Worm (Caenorhabditis elegans) whole organism, L3 larva: ENCODE measurements around the gene T01G6.1.

ENCODE experiments used
- R02D3.7 ChIP-seq: fragments of 150-350 bp; optimal IDR thresholded peaks from 2 replicates; lab custom pipeline; 2014; ENCODE audit warnings: missing biosample characterization, missing genetic modification characterization
- ZK546.5 ChIP-seq: sonication (generic microtip); optimal IDR thresholded peaks from 2 replicates; lab custom pipeline; 2017; ENCODE audit warnings: missing biosample characterization, missing genetic modification characterization
- aly-2 ChIP-seq: fragments of 150-350 bp; optimal IDR thresholded peaks from 2 replicates; lab custom pipeline; 2014; ENCODE audit warnings: missing biosample characterization, missing genetic modification characterization
- ama-1 ChIP-seq: fragments of 150-350 bp; optimal IDR thresholded peaks from 2 replicates; lab custom pipeline; 2018
- ceh-16 ChIP-seq: sonication (generic microtip); optimal IDR thresholded peaks from 2 replicates; lab custom pipeline; 2017; ENCODE audit warnings: missing biosample characterization, missing genetic modification characterization
- ceh-28 ChIP-seq: fragments of 150-350 bp; optimal IDR thresholded peaks from 2 replicates; lab custom pipeline; 2014; ENCODE audit warnings: missing biosample characterization, missing genetic modification reagents, missing genetic modification characterization
- ceh-82 ChIP-seq: fragments of 150-350 bp; optimal IDR thresholded peaks from 2 replicates; lab custom pipeline; 2014; ENCODE audit warnings: missing biosample characterization, missing genetic modification characterization
- ceh-9 ChIP-seq: sonication (generic microtip); optimal IDR thresholded peaks from 2 replicates; lab custom pipeline; 2018; ENCODE audit warnings: missing biosample characterization, missing genetic modification characterization
- daf-12 ChIP-seq: fragments of 150-350 bp; optimal IDR thresholded peaks from 2 replicates; lab custom pipeline; 2014; ENCODE audit warnings: missing biosample characterization, missing genetic modification reagents, missing genetic modification characterization
- egl-27 ChIP-seq: sonication (generic microtip); optimal IDR thresholded peaks from 4 replicates; lab custom pipeline; 2017; ENCODE audit warnings: missing biosample characterization, missing genetic modification reagents, missing genetic modification characterization
- egl-5 ChIP-seq: fragments of 150-350 bp; optimal IDR thresholded peaks from 2 replicates; lab custom pipeline; 2017; ENCODE audit warnings: missing biosample characterization, missing genetic modification reagents, missing genetic modification characterization, inconsistent platforms
- elt-1 ChIP-seq: fragments of 150-350 bp; optimal IDR thresholded peaks from 2 replicates; lab custom pipeline; 2014; ENCODE audit warnings: missing biosample characterization, missing genetic modification characterization
- elt-2 ChIP-seq: sonication (generic microtip); optimal IDR thresholded peaks from 2 replicates; lab custom pipeline; 2016; ENCODE audit warnings: missing genetic modification reagents, mild to moderate bottlenecking, missing genetic modification characterization, missing compliant biosample characterization
- elt-3 ChIP-seq, 3 experiments: fragments of 150-350 bp in 1 of 3; sonication (generic microtip) in 2 of 3; optimal IDR thresholded peaks; 2 replicates in 2 of 3; 4 replicates in 1 of 3; lab custom pipeline; 2014 to 2017; ENCODE audit warnings: missing biosample characterization in 3 of 3, missing genetic modification characterization in 3 of 3
- eor-1 ChIP-seq, 2 experiments: fragments of 150-350 bp; optimal IDR thresholded peaks; 2 replicates each; lab custom pipeline; 2014 to 2018; ENCODE audit warnings: missing biosample characterization in 2 of 2, missing genetic modification characterization in 2 of 2
- fkh-10 ChIP-seq: sonication (generic microtip); optimal IDR thresholded peaks from 2 replicates; lab custom pipeline; 2017; ENCODE audit warnings: missing biosample characterization, missing genetic modification reagents, missing genetic modification characterization
- fkh-2 ChIP-seq: fragments of 150-350 bp; optimal IDR thresholded peaks from 2 replicates; lab custom pipeline; 2014; ENCODE audit warnings: missing biosample characterization, missing genetic modification reagents, missing genetic modification characterization
- fos-1 ChIP-seq: fragments of 150-350 bp; optimal IDR thresholded peaks from 2 replicates; lab custom pipeline; 2014; ENCODE audit warnings: missing biosample characterization, missing genetic modification characterization
- hmg-11 ChIP-seq: sonication (generic microtip); optimal IDR thresholded peaks from 2 replicates; lab custom pipeline; 2016; ENCODE audit warnings: missing genetic modification characterization, missing compliant biosample characterization
- jun-1 ChIP-seq: fragments of 150-350 bp; optimal IDR thresholded peaks from 2 replicates; lab custom pipeline; 2014; ENCODE audit warnings: missing biosample characterization, missing genetic modification reagents, missing genetic modification characterization
- lin-15B ChIP-seq: fragments of 150-350 bp; optimal IDR thresholded peaks from 2 replicates; lab custom pipeline; 2014; ENCODE audit warnings: missing biosample characterization, missing genetic modification characterization
- lin-39 ChIP-seq: fragments of 150-350 bp; optimal IDR thresholded peaks from 2 replicates; lab custom pipeline; 2018; ENCODE audit warnings: missing biosample characterization, missing genetic modification reagents, missing genetic modification characterization
- lsy-12 ChIP-seq: sonication (generic microtip); optimal IDR thresholded peaks from 2 replicates; lab custom pipeline; 2016; ENCODE audit warnings: mild to moderate bottlenecking, missing genetic modification characterization, missing compliant biosample characterization
- mdl-1 ChIP-seq: fragments of 150-350 bp; optimal IDR thresholded peaks from 2 replicates; lab custom pipeline; 2014; ENCODE audit warnings: missing biosample characterization, missing genetic modification characterization
- mml-1 ChIP-seq: fragments of 150-350 bp; sonication (generic microtip); optimal IDR thresholded peaks from 3 replicates; lab custom pipeline; 2014; ENCODE audit warnings: missing biosample characterization, missing genetic modification characterization
- nfya-1 ChIP-seq: sonication (generic microtip); optimal IDR thresholded peaks from 2 replicates; lab custom pipeline; 2017; ENCODE audit warnings: missing genetic modification characterization, mild to moderate bottlenecking, missing compliant biosample characterization, antibody characterized with exemption, moderate library complexity; ENCODE audit not compliant: insufficient read depth
- nhr-11 ChIP-seq: fragments of 150-350 bp; optimal IDR thresholded peaks from 2 replicates; lab custom pipeline; 2014; ENCODE audit warnings: missing biosample characterization, missing genetic modification characterization
- nhr-12 ChIP-seq: fragments of 150-350 bp; optimal IDR thresholded peaks from 2 replicates; lab custom pipeline; 2014; ENCODE audit warnings: missing biosample characterization, missing genetic modification characterization
- nhr-23 ChIP-seq: fragments of 150-350 bp; optimal IDR thresholded peaks from 2 replicates; lab custom pipeline; 2014; ENCODE audit warnings: missing biosample characterization, missing genetic modification reagents, missing genetic modification characterization
- nhr-237 ChIP-seq: fragments of 150-350 bp; optimal IDR thresholded peaks from 2 replicates; lab custom pipeline; 2014; ENCODE audit warnings: missing biosample characterization, missing genetic modification characterization
- nhr-25 ChIP-seq: sonication (generic microtip); optimal IDR thresholded peaks from 2 replicates; lab custom pipeline; 2017; ENCODE audit warnings: missing biosample characterization, missing genetic modification characterization
- nhr-28 ChIP-seq: fragments of 150-350 bp; optimal IDR thresholded peaks from 2 replicates; lab custom pipeline; 2014; ENCODE audit warnings: missing biosample characterization, missing genetic modification characterization
- nhr-43 ChIP-seq: sonication (generic microtip); optimal IDR thresholded peaks from 2 replicates; lab custom pipeline; 2016; ENCODE audit warnings: mild to moderate bottlenecking, missing genetic modification characterization, missing compliant biosample characterization; ENCODE audit not compliant: poor library complexity, severe bottlenecking
- nhr-67 ChIP-seq: fragments of 150-350 bp; optimal IDR thresholded peaks from 2 replicates; lab custom pipeline; 2014; ENCODE audit warnings: missing biosample characterization, missing genetic modification characterization
- nhr-76 ChIP-seq: fragments of 150-350 bp; sonication (generic microtip); optimal IDR thresholded peaks from 5 replicates; lab custom pipeline; 2014; ENCODE audit warnings: missing biosample characterization, missing genetic modification characterization
- nhr-77 ChIP-seq: fragments of 150-350 bp; optimal IDR thresholded peaks from 2 replicates; lab custom pipeline; 2014; ENCODE audit warnings: missing biosample characterization, missing genetic modification characterization
- pha-4 ChIP-seq: fragments of 150-350 bp; optimal IDR thresholded peaks from 2 replicates; lab custom pipeline; 2014; ENCODE audit warnings: missing biosample characterization, missing genetic modification reagents, missing genetic modification characterization
- pqm-1 ChIP-seq: fragments of 150-350 bp; optimal IDR thresholded peaks from 2 replicates; lab custom pipeline; 2017; ENCODE audit warnings: missing biosample characterization, missing genetic modification characterization, inconsistent platforms
- sea-2 ChIP-seq: fragments of 150-350 bp; sonication (generic microtip); optimal IDR thresholded peaks from 4 replicates; lab custom pipeline; 2014; ENCODE audit warnings: missing biosample characterization, missing genetic modification reagents, missing genetic modification characterization
- skn-1 ChIP-seq: fragments of 150-350 bp; optimal IDR thresholded peaks from 2 replicates; lab custom pipeline; 2014; ENCODE audit warnings: missing biosample characterization, missing genetic modification characterization
- snpc-4 ChIP-seq: fragments of 150-350 bp; optimal IDR thresholded peaks from 2 replicates; lab custom pipeline; 2014; ENCODE audit warnings: missing biosample characterization, missing genetic modification characterization
- tbx-2 ChIP-seq: sonication (generic microtip); optimal IDR thresholded peaks from 2 replicates; lab custom pipeline; 2016; ENCODE audit warnings: mild to moderate bottlenecking, missing genetic modification characterization, missing compliant biosample characterization
- unc-39 ChIP-seq: sonication (generic microtip); optimal IDR thresholded peaks from 4 replicates; lab custom pipeline; 2017; ENCODE audit warnings: missing biosample characterization, missing genetic modification characterization
- unc-62 ChIP-seq: fragments of 150-350 bp; sonication (generic microtip); optimal IDR thresholded peaks from 4 replicates; lab custom pipeline; 2014; ENCODE audit warnings: missing biosample characterization, missing genetic modification reagents, missing genetic modification characterization
- zag-1 ChIP-seq: fragments of 150-350 bp; optimal IDR thresholded peaks from 2 replicates; lab custom pipeline; 2014; ENCODE audit warnings: missing biosample characterization, missing genetic modification characterization
- ztf-11 ChIP-seq: fragments of 150-350 bp; optimal IDR thresholded peaks from 2 replicates; lab custom pipeline; 2014; ENCODE audit warnings: missing biosample characterization, missing genetic modification characterization
- ztf-4 ChIP-seq: fragments of 150-350 bp; optimal IDR thresholded peaks from 2 replicates; lab custom pipeline; 2014; ENCODE audit warnings: missing biosample characterization, missing genetic modification characterization

The T01G6.1 gene

DNA sequence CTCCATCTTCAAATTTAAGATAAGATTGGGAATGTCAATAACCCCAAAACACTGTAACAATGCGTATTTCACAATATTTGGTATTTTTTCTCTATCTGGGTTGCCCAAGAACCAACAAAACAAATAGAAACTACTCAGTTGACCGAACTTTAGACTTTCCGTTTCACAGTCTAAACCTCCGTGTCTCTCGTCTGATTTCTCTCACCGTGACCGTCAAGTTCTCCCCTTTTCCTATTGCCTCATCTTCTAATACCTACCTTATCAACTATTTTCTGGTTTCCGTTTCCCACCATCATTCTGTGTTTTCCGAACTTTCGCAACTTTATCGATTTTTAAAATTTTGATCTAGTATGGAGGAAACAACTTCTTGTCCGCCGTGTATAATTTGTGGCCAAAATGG, 3.2 kb upstream of the T01G6.1 start, which contains the start of gene nhr-131:
TSS of gene nhr-131 (plus strand) at position 87 of the 400 bp plus-strand sequence.
- TF ChIP-seq snpc-4 (tag; lab: Kevin White, UChicago) (no peak), mdl-1 (no peak), nhr-25 (no peak), egl-27 (tag; lab: Kevin White, UChicago) (no peak), nhr-67 (tag; lab: Kevin White, UChicago) (no peak), elt-2 (tag; lab: Kevin White, UChicago) (peak; percentile 70), unc-62 (no peak), R02D3.7 (tag; lab: Kevin White, UChicago) (no peak), mml-1 (tag; lab: Kevin White, UChicago) (no peak), tbx-2 (tag; lab: Kevin White, UChicago) (no peak), lsy-12 (tag; lab: Kevin White, UChicago) (no peak), ceh-28 (tag; lab: Kevin White, UChicago) (peak; percentile 66), jun-1 (tag; lab: Kevin White, UChicago) (peak; percentile 40), nhr-23 (tag; lab: Kevin White, UChicago) (peak; percentile 30), elt-3 (tag; optimal IDR thresholded peaks at IDR 0.05; lab: Kevin White, UChicago) (peak in 2 of 3 experiments; percentile 33 to 43), nhr-77 (no peak), daf-12 (tag; lab: Kevin White, UChicago) (no peak), nhr-76 (tag; lab: Kevin White, UChicago) (no peak), elt-1 (tag; lab: Kevin White, UChicago) (no peak), nfya-1 (no peak), fkh-10 (GFP tag; lab: Kevin White, UChicago) (no peak), pha-4 (peak; percentile 47), ztf-4 (tag; lab: Kevin White, UChicago) (no peak), ztf-11 (no peak), hmg-11 (tag; lab: Kevin White, UChicago) (no peak), unc-39 (tag; lab: Kevin White, UChicago) (no peak), ceh-16 (tag; lab: Kevin White, UChicago) (no peak), ZK546.5 (no peak), nhr-43 (tag; lab: Kevin White, UChicago) (no peak), nhr-11 (tag; lab: Kevin White, UChicago) (no peak), sea-2 (no peak), pqm-1 (tag; lab: Kevin White, UChicago) (peak; percentile 30), nhr-237 (no peak), ceh-82 (tag; lab: Kevin White, UChicago) (no peak), fos-1 (tag; lab: Kevin White, UChicago) (no peak), nhr-28 (tag; lab: Kevin White, UChicago) (no peak), lin-15B (no peak), skn-1 (tag; lab: Kevin White, UChicago) (no peak), egl-5 (tag; lab: Kevin White, UChicago) (no peak), eor-1 (tag; optimal IDR thresholded peaks at IDR 0.05; lab: Kevin White, UChicago) (no peak), zag-1 (no peak), aly-2 (tag; lab: Kevin White, UChicago) (no peak), fkh-2 (tag; lab: Kevin White, UChicago) (no peak), lin-39 (no peak), ama-1 (lab: Kevin White, UChicago) (no peak), nhr-12 (tag; lab: Kevin White, UChicago) (no peak), ceh-9 (tag; lab: Kevin White, UChicago) (no peak)
- TF ChIP-seq, all 47 proteins: peak for 7
